Fruit fly (Drosophila melanogaster) whole organism, embryonic: ENCODE data around the gene PIG-C.

Experiments
- Atf-2 ChIP-seq: fragments of 200-800 bp; sonication (Bioruptor generic); optimal IDR thresholded peaks from 2 replicates; lab custom pipeline; 2016; ENCODE audit warnings: missing biosample characterization, missing genetic modification characterization
- Awh ChIP-seq: fragments of 200-800 bp; sonication (Bioruptor generic); IDR thresholded peaks from 2 replicates; pipeline ENCODE4, ENCODE4 v1.3.6; 2022; ENCODE audit warnings: missing biosample characterization, missing genetic modification characterization
- BEAF-32 ChIP-seq: fragments of 200-800 bp; sonication (Bioruptor generic); optimal IDR thresholded peaks from 3 replicates; lab custom pipeline; 2017; ENCODE audit warnings: missing biosample characterization, missing genetic modification characterization, mild to moderate bottlenecking, moderate library complexity, missing genetic modification reagents
- CG11085 ChIP-seq: fragments of 200-800 bp; sonication (Bioruptor generic); IDR thresholded peaks from 2 replicates; pipeline ENCODE4 v1.3.6; 2022; ENCODE audit warnings: missing biosample characterization, missing genetic modification characterization
- CG11560 ChIP-seq: fragments of 200-800 bp; sonication (Bioruptor generic); IDR thresholded peaks from 3 replicates; pipeline ENCODE4 v1.3.6; 2022; ENCODE audit warnings: missing biosample characterization, missing genetic modification characterization
- CG14710 ChIP-seq: fragments of 200-800 bp; sonication (Bioruptor generic); optimal IDR thresholded peaks from 3 replicates; lab custom pipeline; 2019; ENCODE audit warnings: missing biosample characterization, mild to moderate bottlenecking, missing genetic modification characterization, moderate library complexity
- CG16863 ChIP-seq: fragments of 200-800 bp; sonication (Bioruptor generic); optimal IDR thresholded peaks from 3 replicates; lab custom pipeline; 2016; ENCODE audit warnings: missing biosample characterization, missing genetic modification characterization
- CG17385 ChIP-seq: fragments of 200-800 bp; sonication (Bioruptor generic); optimal IDR thresholded peaks from 3 replicates; lab custom pipeline; 2018; ENCODE audit warnings: missing biosample characterization, mild to moderate bottlenecking, missing genetic modification characterization
- CG17912 ChIP-seq: fragments of 200-800 bp; sonication (Bioruptor generic); optimal IDR thresholded peaks from 2 replicates; lab custom pipeline; 2018; ENCODE audit warnings: missing biosample characterization, mild to moderate bottlenecking, missing genetic modification characterization
- CG2875 ChIP-seq: fragments of 200-800 bp; sonication (Bioruptor generic); optimal IDR thresholded peaks from 2 replicates; lab custom pipeline; 2017; ENCODE audit warnings: missing biosample characterization, mild to moderate bottlenecking, missing genetic modification characterization, missing genetic modification reagents
- CG34224 ChIP-seq: fragments of 200-800 bp; sonication (Bioruptor generic); IDR thresholded peaks from 3 replicates; pipeline ENCODE4 v1.3.6; 2022; ENCODE audit warnings: missing biosample characterization, missing genetic modification characterization; ENCODE audit not compliant: partially characterized antibody
- CG3995 ChIP-seq: fragments of 200-800 bp; sonication (Bioruptor generic); optimal IDR thresholded peaks from 3 replicates; lab custom pipeline; 2016; ENCODE audit warnings: missing biosample characterization, missing genetic modification characterization
- CG4282 ChIP-seq: fragments of 200-800 bp; sonication (Bioruptor generic); optimal IDR thresholded peaks from 2 replicates; lab custom pipeline; 2016; ENCODE audit warnings: missing biosample characterization, missing genetic modification characterization
- CG5180 ChIP-seq: fragments of 200-800 bp; sonication (Bioruptor generic); optimal IDR thresholded peaks from 3 replicates; lab custom pipeline; 2017; ENCODE audit warnings: missing biosample characterization, missing genetic modification characterization, mild to moderate bottlenecking, moderate library complexity, missing genetic modification reagents
- CG6683 ChIP-seq: fragments of 200-800 bp; sonication (Bioruptor generic); optimal IDR thresholded peaks from 2 replicates; lab custom pipeline; 2017; ENCODE audit warnings: missing biosample characterization, mild to moderate bottlenecking, missing genetic modification characterization, missing genetic modification reagents
- CG6765 ChIP-seq: fragments of 200-800 bp; sonication (Bioruptor generic); optimal IDR thresholded peaks from 3 replicates; lab custom pipeline; 2017; ENCODE audit warnings: missing biosample characterization, mild to moderate bottlenecking, missing genetic modification characterization
- CG8765 ChIP-seq: fragments of 200-800 bp; sonication (Bioruptor generic); IDR thresholded peaks from 2 replicates; pipeline ENCODE4 v1.3.6; 2022; ENCODE audit warnings: missing biosample characterization, missing genetic modification characterization
- CG9727 ChIP-seq: fragments of 200-800 bp; sonication (Bioruptor generic); optimal IDR thresholded peaks from 3 replicates; lab custom pipeline; 2017; ENCODE audit warnings: missing biosample characterization, mild to moderate bottlenecking, missing genetic modification characterization
- CTCF ChIP-seq: fragments of 200-800 bp; sonication (Bioruptor generic); optimal IDR thresholded peaks from 2 replicates; lab custom pipeline; 2017; ENCODE audit warnings: missing biosample characterization, mild to moderate bottlenecking, missing genetic modification characterization, moderate library complexity
- CkIIα-i1 ChIP-seq: fragments of 200-800 bp; sonication (Bioruptor generic); IDR thresholded peaks from 2 replicates; pipeline ENCODE4 v1.3.6; 2022; ENCODE audit warnings: missing biosample characterization, missing genetic modification characterization
- CoRest ChIP-seq: fragments of 200-800 bp; sonication (Bioruptor generic); optimal IDR thresholded peaks from 3 replicates; lab custom pipeline; 2018; ENCODE audit warnings: missing biosample characterization, mild to moderate bottlenecking, missing genetic modification characterization, moderate library complexity
- D19A ChIP-seq: fragments of 200-800 bp; optimal IDR thresholded peaks from 3 replicates; lab custom pipeline; 2019; ENCODE audit warnings: missing biosample characterization, mild to moderate bottlenecking, missing genetic modification characterization, moderate library complexity
- Ets65A ChIP-seq: fragments of 200-800 bp; sonication (Bioruptor generic); peaks from one replicate; lab custom pipeline; 2016; ENCODE audit warnings: missing biosample characterization, missing genetic modification characterization
- Gsc ChIP-seq: fragments of 200-800 bp; sonication (Bioruptor generic); IDR thresholded peaks from 2 replicates; pipeline ENCODE4 v1.3.6; 2022; ENCODE audit warnings: missing biosample characterization, missing genetic modification characterization
- Jarid2 ChIP-seq: fragments of 200-800 bp; sonication (Bioruptor generic); optimal IDR thresholded peaks from 3 replicates; lab custom pipeline; 2017; ENCODE audit warnings: mild to moderate bottlenecking, missing biosample characterization, missing genetic modification reagents, missing genetic modification characterization
- MTF-1 ChIP-seq: fragments of 200-800 bp; sonication (Bioruptor generic); optimal IDR thresholded peaks from 2 replicates; lab custom pipeline; 2018; ENCODE audit warnings: missing biosample characterization, mild to moderate bottlenecking, missing genetic modification characterization, borderline replicate concordance
- Max ChIP-seq: fragments of 200-800 bp; sonication (Bioruptor generic); optimal IDR thresholded peaks from 2 replicates; lab custom pipeline; 2016; ENCODE audit warnings: missing biosample characterization, mild to moderate bottlenecking, missing genetic modification characterization
- NK7.1 ChIP-seq: fragments of 200-800 bp; sonication (Bioruptor generic); optimal IDR thresholded peaks from 3 replicates; lab custom pipeline; 2016; ENCODE audit warnings: missing biosample characterization, missing genetic modification characterization
- Oli ChIP-seq: fragments of 200-800 bp; sonication (Bioruptor generic); optimal IDR thresholded peaks from 2 replicates; lab custom pipeline; 2018; ENCODE audit warnings: missing biosample characterization, mild to moderate bottlenecking, missing genetic modification characterization, moderate library complexity
- Six4 ChIP-seq: fragments of 200-800 bp; sonication (Bioruptor generic); optimal IDR thresholded peaks from 2 replicates; lab custom pipeline; 2016; ENCODE audit warnings: missing biosample characterization, missing genetic modification characterization
- Usf ChIP-seq: fragments of 200-800 bp; sonication (Bioruptor generic); optimal IDR thresholded peaks from 2 replicates; lab custom pipeline; 2017; ENCODE audit warnings: missing genotype, missing biosample characterization, missing genetic modification characterization
- Xrp1 ChIP-seq: fragments of 200-800 bp; sonication (Bioruptor generic); IDR thresholded peaks from 2 replicates; pipeline ENCODE4 v1.3.6; 2022; ENCODE audit warnings: missing biosample characterization, missing genetic modification characterization
- br ChIP-seq: fragments of >200 bp; optimal IDR thresholded peaks from 2 replicates; lab custom pipeline; 2017
- cato ChIP-seq: fragments of 200-800 bp; sonication (Bioruptor generic); optimal IDR thresholded peaks from 2 replicates; lab custom pipeline; 2016; ENCODE audit warnings: missing biosample characterization, missing genetic modification characterization, borderline replicate concordance
- chn ChIP-seq: fragments of 200-800 bp; sonication (Bioruptor generic); optimal IDR thresholded peaks from 2 replicates; lab custom pipeline; 2016; ENCODE audit warnings: missing biosample characterization, missing genetic modification characterization
- crc ChIP-seq: fragments of 200-800 bp; sonication (Bioruptor generic); optimal IDR thresholded peaks from 2 replicates; lab custom pipeline; 2016; ENCODE audit warnings: missing biosample characterization, missing genetic modification characterization
- gcm2 ChIP-seq: fragments of 200-800 bp; sonication (Bioruptor generic); optimal IDR thresholded peaks from 2 replicates; lab custom pipeline; 2016; ENCODE audit warnings: missing biosample characterization, missing genetic modification characterization
- gem ChIP-seq: fragments of 200-800 bp; sonication (Bioruptor generic); optimal IDR thresholded peaks from 2 replicates; lab custom pipeline; 2019; ENCODE audit warnings: missing biosample characterization, mild to moderate bottlenecking, missing genetic modification characterization, moderate library complexity
- hb ChIP-seq: fragments of 200-800 bp; sonication (Bioruptor generic); IDR thresholded peaks from 3 replicates; pipeline ENCODE4 v1.3.6; 2022; ENCODE audit warnings: missing biosample characterization, missing genetic modification characterization; ENCODE audit not compliant: partially characterized antibody
- hth ChIP-seq: fragments of >200 bp; optimal IDR thresholded peaks from 2 replicates; lab custom pipeline; 2017; ENCODE audit warnings: inconsistent platforms
- jumu ChIP-seq: fragments of 200-800 bp; sonication (Bioruptor generic); optimal IDR thresholded peaks from 3 replicates; lab custom pipeline; 2016; ENCODE audit warnings: missing biosample characterization, missing genetic modification characterization
- lov ChIP-seq, 2 experiments: fragments of 200-800 bp in 1 of 2; fragments of >200 bp in 1 of 2; sonication (Bioruptor generic) in 1 of 2; IDR thresholded peaks in 1 of 2; optimal IDR thresholded peaks in 1 of 2; 2 replicates in 1 of 2; 3 replicates in 1 of 2; pipeline versions ENCODE4 v1.3.6 to Lab custom; 2017 to 2022; ENCODE audit warnings: missing biosample characterization in 1 of 2, missing genetic modification characterization in 1 of 2
- oc ChIP-seq: fragments of 200-800 bp; sonication (Bioruptor generic); optimal IDR thresholded peaks from 2 replicates; lab custom pipeline; 2018; ENCODE audit warnings: missing biosample characterization, mild to moderate bottlenecking, missing genetic modification characterization, moderate library complexity
- pros ChIP-seq: fragments of 200-800 bp; sonication (Bioruptor generic); optimal IDR thresholded peaks from 3 replicates; lab custom pipeline; 2019; ENCODE audit warnings: missing biosample characterization, mild to moderate bottlenecking, missing genetic modification characterization, moderate library complexity
- row ChIP-seq: fragments of 200-800 bp; sonication (Bioruptor generic); IDR thresholded peaks from 3 replicates; pipeline ENCODE4 v1.3.6; 2022; ENCODE audit warnings: missing biosample characterization, missing genetic modification characterization
- schlank ChIP-seq: fragments of 200-800 bp; sonication (Bioruptor generic); optimal IDR thresholded peaks from 2 replicates; lab custom pipeline; 2018; ENCODE audit warnings: missing biosample characterization, mild to moderate bottlenecking, missing genetic modification characterization
- seq ChIP-seq: fragments of 200-800 bp; sonication (Bioruptor generic); IDR thresholded peaks from 2 replicates; pipeline ENCODE4 v1.3.6; 2022; ENCODE audit warnings: missing biosample characterization, missing genetic modification characterization
- so ChIP-seq: fragments of 200-800 bp; sonication (Bioruptor generic); IDR thresholded peaks from 3 replicates; pipeline ENCODE4 v1.3.6; 2022; ENCODE audit warnings: missing biosample characterization, missing genetic modification characterization
- sob ChIP-seq: fragments of 200-800 bp; sonication (Bioruptor generic); IDR thresholded peaks from 2 replicates; pipeline ENCODE4 v1.3.6; 2022; ENCODE audit warnings: missing biosample characterization, missing genetic modification characterization
- tna ChIP-seq: fragments of 200-800 bp; sonication (Bioruptor generic); IDR thresholded peaks from 2 replicates; pipeline ENCODE4 v1.3.6; 2022; ENCODE audit warnings: missing biosample characterization, missing genetic modification characterization; ENCODE audit not compliant: partially characterized antibody

The PIG-C gene

DNA sequence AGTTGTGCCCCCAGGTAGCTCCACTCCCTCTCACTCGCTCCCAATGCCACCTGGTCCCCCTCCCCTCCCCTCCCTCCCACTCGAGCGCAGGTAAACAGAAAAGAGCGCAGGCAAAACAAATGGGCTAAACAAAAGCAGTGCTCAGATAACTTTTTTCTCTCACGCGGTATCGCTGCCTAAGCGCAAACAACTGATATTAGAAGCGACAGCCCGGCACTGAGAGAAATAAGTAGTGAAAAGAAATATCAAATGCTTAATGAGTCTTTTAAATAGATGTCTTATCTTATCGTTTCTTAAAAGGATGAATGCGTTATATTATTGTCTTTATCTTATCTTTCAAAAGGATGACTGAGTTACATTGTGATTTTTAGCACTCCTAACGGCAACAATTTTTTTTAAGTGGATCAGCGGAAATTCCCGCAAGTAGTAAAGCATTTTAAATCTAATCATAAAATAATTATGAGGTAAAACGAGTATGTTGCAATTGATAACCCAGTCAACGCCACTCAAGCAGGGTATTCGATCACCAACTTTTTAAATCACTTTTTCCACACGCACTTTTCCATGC lies 17.8 kb downstream of the PIG-C start (continued):
- TF ChIP-seq Atf-2 (GFP tag; lab: Kevin White, UChicago): peak; percentile 86
- peak; percentile 88 for TF ChIP-seq CG16863 (GFP tag; lab: Kevin White, UChicago)
- TF ChIP-seq Awh (GFP tag; lab: Robert Waterston, UW): peak; percentile 89
- peak; percentile 68 for TF ChIP-seq CG11085
- peak; percentile 85 for TF ChIP-seq cato (GFP tag; lab: Kevin White, UChicago)
- peak; percentile 96 for TF ChIP-seq row (GFP tag; lab: Robert Waterston, UW)
- TF ChIP-seq crc (GFP tag; lab: Kevin White, UChicago): peak; percentile 88
- TF ChIP-seq Six4 (GFP tag; lab: Kevin White, UChicago): peak; percentile 89
- peak; percentile 91 for TF ChIP-seq CG17385 (GFP tag; lab: Kevin White, UChicago)
- TF ChIP-seq hb: no peak
- peak; percentile 93 for TF ChIP-seq CoRest (tag; lab: Kevin White, UChicago)
- peak; percentile 80 for TF ChIP-seq chn (GFP tag; lab: Kevin White, UChicago)
- TF ChIP-seq gcm2 (GFP tag; lab: Kevin White, UChicago): peak; percentile 72
- TF ChIP-seq CG6765: peak; percentile 85
- peak; percentile 36 for TF ChIP-seq CG17912 (GFP tag; lab: Kevin White, UChicago)
- TF ChIP-seq CG14710 (tag; lab: Kevin White, UChicago): peak; percentile 88
- no peak for TF ChIP-seq hth
- peak; percentile 23 for TF ChIP-seq CG3995 (GFP tag; lab: Kevin White, UChicago)
- peak; percentile 91 for TF ChIP-seq Xrp1
- TF ChIP-seq oc: peak; percentile 88
- TF ChIP-seq Ets65A: peak; percentile 98
- no peak for TF ChIP-seq tna (GFP tag; lab: Robert Waterston, UW)
- TF ChIP-seq Usf (GFP tag; lab: Kevin White, UChicago): peak; percentile 62
- peak; percentile 89 for TF ChIP-seq Max (GFP tag; lab: Kevin White, UChicago)
- peak; percentile 60 for TF ChIP-seq CTCF
- peak; percentile 93 for TF ChIP-seq so (GFP tag; lab: Robert Waterston, UW)
- no peak for TF ChIP-seq CG34224 (GFP tag; lab: Robert Waterston, UW)
- TF ChIP-seq Jarid2: peak; percentile 67
- peak; percentile 53 for TF ChIP-seq CG4282 (GFP tag; lab: Kevin White, UChicago)
- TF ChIP-seq jumu (GFP tag; lab: Kevin White, UChicago): peak; percentile 81
- TF ChIP-seq BEAF-32: no peak
- TF ChIP-seq lov (optimal IDR thresholded peaks at IDR 0.05; lab: Kevin White, UChicago): no peak
- peak; percentile 40; the same call in 1 of the 3 replicates for TF ChIP-seq lov (GFP tag; IDR thresholded peaks at IDR 0.05; lab: Robert Waterston, UW)
- peak; percentile 93 for TF ChIP-seq seq
- peak; percentile 58; the same call in 1 of the 2 replicates for TF ChIP-seq Gsc (GFP tag; lab: Robert Waterston, UW)
- TF ChIP-seq CG9727: peak; percentile 89
- TF ChIP-seq schlank (tag; lab: Kevin White, UChicago): peak; percentile 61
- no peak for TF ChIP-seq pros (GFP tag; lab: Kevin White, UChicago)
- peak; percentile 96 for TF ChIP-seq gem (tag; lab: Kevin White, UChicago)
- TF ChIP-seq CG5180 (GFP tag; lab: Kevin White, UChicago): peak; percentile 86
- TF ChIP-seq CG2875 (GFP tag; lab: Kevin White, UChicago): peak; percentile 90
- TF ChIP-seq NK7.1 (GFP tag; lab: Kevin White, UChicago): peak; percentile 90
- peak; percentile 34; the same call in 1 of the 2 replicates for TF ChIP-seq CG8765
- peak; percentile 94 for TF ChIP-seq Oli
- TF ChIP-seq sob (GFP tag; lab: Robert Waterston, UW): peak; percentile 94
- peak; percentile 74 for TF ChIP-seq MTF-1 (GFP tag; lab: Kevin White, UChicago)
- no peak for TF ChIP-seq CkIIα-i1 (GFP tag; lab: Robert Waterston, UW)
- TF ChIP-seq CG6683 (GFP tag; lab: Kevin White, UChicago): peak; percentile 83
- TF ChIP-seq br (lab: Kevin White, UChicago): no peak
- TF ChIP-seq D19A (tag; lab: Kevin White, UChicago): peak; percentile 93
- TF ChIP-seq CG11560: peak; percentile 66
